Worm (Caenorhabditis elegans) whole organism, early embryonic: Measurements from ENCODE around the gene C49C3.21.

ENCODE experiments used
- B0310.2 ChIP-seq: sonication (generic microtip); optimal IDR thresholded peaks from 2 replicates; lab custom pipeline; 2016; ENCODE audit warnings: mild to moderate bottlenecking, missing genetic modification characterization, missing compliant biosample characterization
- ama-1 ChIP-seq: fragments of 150-350 bp; optimal IDR thresholded peaks from 2 replicates; lab custom pipeline; 2014
- ceh-13 ChIP-seq: fragments of 200-800 bp; sonication (Bioruptor generic); optimal IDR thresholded peaks from 2 replicates; lab custom pipeline; 2018; ENCODE audit warnings: mild to moderate bottlenecking, missing genetic modification characterization, missing compliant biosample characterization
- ets-7 ChIP-seq: sonication (generic microtip); optimal IDR thresholded peaks from 2 replicates; lab custom pipeline; 2016; ENCODE audit warnings: missing genotype, missing genetic modification characterization, missing compliant biosample characterization
- flt-1 ChIP-seq: fragments of 200-800 bp; sonication (Bioruptor generic); IDR thresholded peaks from 2 replicates; pipeline ENCODE4 v1.3.6; 2022; ENCODE audit warnings: missing genetic modification characterization, missing compliant biosample characterization
- hmg-4 ChIP-seq: fragments of 200-800 bp; sonication (Bioruptor generic); optimal IDR thresholded peaks from 2 replicates; lab custom pipeline; 2018; ENCODE audit warnings: mild to moderate bottlenecking, missing genetic modification characterization, missing compliant biosample characterization
- scrt-1 ChIP-seq: fragments of 200-800 bp; sonication (Bioruptor generic); IDR thresholded peaks from 2 replicates; pipeline ENCODE4 v1.3.6; 2022; ENCODE audit warnings: missing genetic modification characterization, missing compliant biosample characterization
- sea-1 ChIP-seq: fragments of 200-800 bp; sonication (Bioruptor generic); conservative IDR thresholded peaks from 2 replicates; pipeline ENCODE4 v1.3.6; 2022; ENCODE audit warnings: missing genetic modification characterization, missing compliant biosample characterization
- tbx-11 ChIP-seq: fragments of 200-800 bp; sonication (Bioruptor generic); IDR thresholded peaks from 2 replicates; pipeline ENCODE4 v1.3.6; 2022; ENCODE audit warnings: missing genetic modification characterization, missing compliant biosample characterization
- tbx-37 ChIP-seq: fragments of 200-800 bp; sonication (Bioruptor generic); conservative IDR thresholded peaks from 2 replicates; pipeline ENCODE4 v1.3.6; 2022; ENCODE audit warnings: missing genetic modification reagents, missing genetic modification characterization, missing compliant biosample characterization

- no peak for TF ChIP-seq flt-1
- no peak for TF ChIP-seq scrt-1 (GFP tag; lab: Robert Waterston, UW)
- TF ChIP-seq ets-7, result no peak
- TF ChIP-seq ceh-13 (GFP tag; lab: Kevin White, UChicago), result no peak
- no peak for TF ChIP-seq B0310.2 (tag; lab: Kevin White, UChicago)
- no peak for TF ChIP-seq hmg-4
- no peak for TF ChIP-seq sea-1 (GFP tag; lab: Robert Waterston, UW)
- TF ChIP-seq ama-1 (lab: Kevin White, UChicago), result no peak
- no peak for TF ChIP-seq tbx-11 (GFP tag; lab: Robert Waterston, UW)
- no peak for TF ChIP-seq tbx-37
Observed at ce11 chrIV:17293068-17293467, 49.7 kb upstream of the C49C3.21 start.
